Fruit fly (Drosophila melanogaster): ENCODE measurements around the gene Npc2e.

dm6 chr3R:10031480-10031879 lies 21.7 kb upstream of the Npc2e start:
- TF ChIP-seq Hr78 (GFP tag; optimal IDR thresholded peaks at IDR 0.05), result no peak
- TF ChIP-seq br (GFP tag; optimal IDR thresholded peaks at IDR 0.05), result no peak
- no peak for TF ChIP-seq sage (GFP tag; optimal IDR thresholded peaks at IDR 0.05)
- TF ChIP-seq GATAd (GFP tag; optimal IDR thresholded peaks at IDR 0.05), result no peak
